Fruit fly (Drosophila melanogaster) whole organism, embryonic: Measurements from ENCODE around the gene CG11279.

ENCODE experiments used
- Abd-B ChIP-seq: fragments of 200-800 bp; sonication (Bioruptor generic); optimal IDR thresholded peaks from 2 replicates; lab custom pipeline; 2018; ENCODE audit warnings: missing biosample characterization, mild to moderate bottlenecking, missing genetic modification characterization, moderate library complexity
- Asciz ChIP-seq: fragments of 200-800 bp; sonication (Bioruptor generic); optimal IDR thresholded peaks from 2 replicates; lab custom pipeline; 2017; ENCODE audit warnings: missing biosample characterization, mild to moderate bottlenecking, missing genetic modification characterization, missing genetic modification reagents
- B-H1 ChIP-seq: fragments of 200-800 bp; sonication (Bioruptor generic); IDR thresholded peaks from 3 replicates; pipeline ENCODE4 v1.3.6; 2022; ENCODE audit warnings: missing biosample characterization, missing genetic modification characterization
- CG10959 ChIP-seq: fragments of 200-800 bp; sonication (Bioruptor generic); IDR thresholded peaks from 2 replicates; pipeline ENCODE4 v1.3.6; 2022; ENCODE audit warnings: missing biosample characterization, missing genetic modification characterization
- CG11085 ChIP-seq: fragments of 200-800 bp; sonication (Bioruptor generic); IDR thresholded peaks from 2 replicates; pipeline ENCODE4 v1.3.6; 2022; ENCODE audit warnings: missing biosample characterization, missing genetic modification characterization
- CG12104 ChIP-seq: fragments of 200-800 bp; sonication (Bioruptor generic); optimal IDR thresholded peaks from 3 replicates; lab custom pipeline; 2016; ENCODE audit warnings: missing biosample characterization, missing genetic modification characterization
- CG12155 ChIP-seq: fragments of 200-800 bp; sonication (Bioruptor generic); optimal IDR thresholded peaks from 3 replicates; lab custom pipeline; 2016; ENCODE audit warnings: missing biosample characterization, missing genetic modification characterization
- CG12942 ChIP-seq: fragments of 200-800 bp; sonication (Bioruptor generic); optimal IDR thresholded peaks from 3 replicates; lab custom pipeline; 2016; ENCODE audit warnings: missing biosample characterization, missing genetic modification characterization
- CG13123 ChIP-seq: fragments of 200-800 bp; sonication (Bioruptor generic); optimal IDR thresholded peaks from 2 replicates; lab custom pipeline; 2016; ENCODE audit warnings: missing biosample characterization, missing genetic modification characterization
- CG13624 ChIP-seq: fragments of 200-800 bp; sonication (Bioruptor generic); optimal IDR thresholded peaks from 2 replicates; lab custom pipeline; 2016; ENCODE audit warnings: missing biosample characterization, missing genetic modification characterization
- CG1602 ChIP-seq: fragments of 200-800 bp; sonication (Bioruptor generic); optimal IDR thresholded peaks from 3 replicates; lab custom pipeline; 2016; ENCODE audit warnings: missing biosample characterization, missing genetic modification characterization
- CG17802 ChIP-seq: fragments of 200-800 bp; sonication (Bioruptor generic); optimal IDR thresholded peaks from 2 replicates; lab custom pipeline; 2018; ENCODE audit warnings: missing biosample characterization, mild to moderate bottlenecking, missing genetic modification characterization, moderate library complexity
- CG2116 ChIP-seq: fragments of 200-800 bp; sonication (Bioruptor generic); optimal IDR thresholded peaks from 3 replicates; lab custom pipeline; 2018; ENCODE audit warnings: missing biosample characterization, mild to moderate bottlenecking, missing genetic modification characterization
- CG3065 ChIP-seq: fragments of 200-800 bp; sonication (Bioruptor generic); optimal IDR thresholded peaks from 2 replicates; lab custom pipeline; 2016; ENCODE audit warnings: missing biosample characterization, missing genetic modification characterization
- CG4404 ChIP-seq: fragments of 200-800 bp; sonication (Bioruptor generic); IDR thresholded peaks from 2 replicates; pipeline ENCODE4 v1.3.6; 2022; ENCODE audit warnings: missing biosample characterization, missing genetic modification characterization
- CG6813 ChIP-seq: fragments of 200-800 bp; sonication (Bioruptor generic); optimal IDR thresholded peaks from 2 replicates; lab custom pipeline; 2017; ENCODE audit warnings: missing biosample characterization, missing genetic modification characterization, mild to moderate bottlenecking, moderate library complexity, missing genetic modification reagents
- CG9437 ChIP-seq: fragments of 200-800 bp; sonication (Bioruptor generic); optimal IDR thresholded peaks from 2 replicates; lab custom pipeline; 2018; ENCODE audit warnings: missing biosample characterization, mild to moderate bottlenecking, missing genetic modification characterization
- CG9876 ChIP-seq: fragments of 200-800 bp; sonication (Bioruptor generic); optimal IDR thresholded peaks from 2 replicates; lab custom pipeline; 2016; ENCODE audit warnings: missing biosample characterization, missing genetic modification characterization
- Dad ChIP-seq: fragments of 200-800 bp; sonication (Bioruptor generic); optimal IDR thresholded peaks from 3 replicates; lab custom pipeline; 2016; ENCODE audit warnings: missing biosample characterization, missing genetic modification characterization
- Gsc ChIP-seq: fragments of 200-800 bp; sonication (Bioruptor generic); IDR thresholded peaks from 2 replicates; pipeline ENCODE4 v1.3.6; 2022; ENCODE audit warnings: missing biosample characterization, missing genetic modification characterization
- H15 ChIP-seq: fragments of 200-800 bp; sonication (Bioruptor generic); IDR thresholded peaks from 3 replicates; pipeline ENCODE4 v1.3.6; 2022; ENCODE audit warnings: missing biosample characterization, missing genetic modification characterization
- Hr78 ChIP-seq, 2 experiments: fragments of 200-800 bp in 1 of 2; fragments of >200 bp in 1 of 2; sonication (Bioruptor generic) in 1 of 2; optimal IDR thresholded peaks; 2 replicates each; lab custom pipeline; 2017 to 2019; ENCODE audit warnings: missing biosample characterization in 2 of 2, missing genetic modification characterization in 2 of 2, mild to moderate bottlenecking in 1 of 2, moderate library complexity in 1 of 2
- Hsf ChIP-seq: fragments of 200-800 bp; sonication (Bioruptor generic); optimal IDR thresholded peaks from 3 replicates; lab custom pipeline; 2016; ENCODE audit warnings: missing biosample characterization, missing genetic modification characterization
- Mrtf ChIP-seq: fragments of 200-800 bp; sonication (Bioruptor generic); IDR thresholded peaks from 3 replicates; pipeline ENCODE4 v1.3.6; 2022; ENCODE audit warnings: missing biosample characterization, missing genetic modification characterization
- NC2α ChIP-seq: fragments of 200-800 bp; sonication (Bioruptor generic); optimal IDR thresholded peaks from 2 replicates; lab custom pipeline; 2016; ENCODE audit warnings: missing biosample characterization, missing genetic modification characterization
- Neu2 ChIP-seq: fragments of 200-800 bp; sonication (Bioruptor generic); optimal IDR thresholded peaks from 3 replicates; lab custom pipeline; 2016; ENCODE audit warnings: missing biosample characterization, missing genetic modification characterization, borderline replicate concordance
- Taf1 ChIP-seq: fragments of 200-800 bp; sonication (Bioruptor generic); IDR thresholded peaks from 2 replicates; pipeline ENCODE4 v1.3.6; 2022; ENCODE audit warnings: missing biosample characterization, missing genetic modification characterization
- Trl ChIP-seq, 3 experiments: fragments of >200 bp in 2 of 3; fragments of 200-800 bp in 1 of 3; sonication (Bioruptor generic) in 1 of 3; optimal IDR thresholded peaks; 2 replicates in 1 of 3; 3 replicates in 2 of 3; lab custom pipeline; 2016 to 2017; ENCODE audit warnings: missing biosample characterization in 1 of 3, missing genetic modification characterization in 1 of 3
- bigmax ChIP-seq: fragments of 200-800 bp; sonication (Bioruptor generic); optimal IDR thresholded peaks from 2 replicates; lab custom pipeline; 2018; ENCODE audit warnings: missing biosample characterization, mild to moderate bottlenecking, missing genetic modification characterization
- cad ChIP-seq: fragments of >200 bp; optimal IDR thresholded peaks from 2 replicates; lab custom pipeline; 2017; ENCODE audit warnings: missing biosample characterization, missing genetic modification characterization
- crp ChIP-seq, 2 experiments: fragments of 200-800 bp; sonication (Bioruptor generic); optimal IDR thresholded peaks; 2 replicates in 1 of 2; 3 replicates in 1 of 2; lab custom pipeline; 2017; ENCODE audit warnings: missing biosample characterization in 2 of 2, missing genetic modification characterization in 2 of 2, mild to moderate bottlenecking in 1 of 2, moderate library complexity in 1 of 2
- esg ChIP-seq: fragments of 200-800 bp; sonication (Bioruptor generic); conservative IDR thresholded peaks from 2 replicates; pipeline ENCODE4 v1.3.6; 2022; ENCODE audit warnings: missing biosample characterization, missing genetic modification characterization
- eve ChIP-seq, 2 experiments: fragments of >200 bp; optimal IDR thresholded peaks; 2 replicates each; lab custom pipeline; 2017; ENCODE audit warnings: missing biosample characterization in 2 of 2, missing genetic modification characterization in 2 of 2
- ewg ChIP-seq: fragments of 200-800 bp; sonication (Bioruptor generic); optimal IDR thresholded peaks from 3 replicates; lab custom pipeline; 2017; ENCODE audit warnings: mild to moderate bottlenecking, missing biosample characterization, missing genetic modification reagents, missing genetic modification characterization
- gcm2 ChIP-seq: fragments of 200-800 bp; sonication (Bioruptor generic); optimal IDR thresholded peaks from 2 replicates; lab custom pipeline; 2016; ENCODE audit warnings: missing biosample characterization, missing genetic modification characterization
- gsb ChIP-seq: fragments of 200-800 bp; sonication (Bioruptor generic); IDR thresholded peaks from 2 replicates; pipeline ENCODE4 v1.3.6; 2022; ENCODE audit warnings: missing biosample characterization, missing genetic modification characterization
- hkb ChIP-seq, 2 experiments: fragments of 200-800 bp in 1 of 2; fragments of >200 bp in 1 of 2; sonication (Bioruptor generic) in 1 of 2; IDR thresholded peaks in 1 of 2; optimal IDR thresholded peaks in 1 of 2; 2 replicates each; pipeline versions ENCODE4 v1.3.6 to Lab custom; 2017 to 2022; ENCODE audit warnings: missing biosample characterization in 1 of 2, missing genetic modification characterization in 1 of 2
- lmd ChIP-seq: fragments of 200-800 bp; sonication (Bioruptor generic); IDR thresholded peaks from 2 replicates; pipeline ENCODE4 v1.3.6; 2022; ENCODE audit warnings: missing biosample characterization, missing genetic modification characterization
- nmo ChIP-seq: fragments of 200-800 bp; sonication (Bioruptor generic); optimal IDR thresholded peaks from 2 replicates; lab custom pipeline; 2018; ENCODE audit warnings: missing biosample characterization, mild to moderate bottlenecking, missing genetic modification characterization, moderate library complexity
- odd ChIP-seq: fragments of 200-800 bp; sonication (Bioruptor generic); optimal IDR thresholded peaks from 2 replicates; lab custom pipeline; 2017; ENCODE audit warnings: missing biosample characterization, mild to moderate bottlenecking, missing genetic modification characterization
- p53 ChIP-seq: fragments of 200-800 bp; sonication (Bioruptor generic); optimal IDR thresholded peaks from 2 replicates; lab custom pipeline; 2016; ENCODE audit warnings: missing biosample characterization, missing genetic modification characterization
- pb ChIP-seq: fragments of 200-800 bp; sonication (Bioruptor generic); optimal IDR thresholded peaks from 3 replicates; lab custom pipeline; 2016; ENCODE audit warnings: missing biosample characterization, missing genetic modification characterization
- run ChIP-seq: fragments of 200-800 bp; sonication (Bioruptor generic); optimal IDR thresholded peaks from 3 replicates; lab custom pipeline; 2018; ENCODE audit warnings: missing biosample characterization, mild to moderate bottlenecking, missing genetic modification characterization
- salm ChIP-seq: fragments of 200-800 bp; sonication (Bioruptor generic); optimal IDR thresholded peaks from 2 replicates; lab custom pipeline; 2018; ENCODE audit warnings: missing biosample characterization, mild to moderate bottlenecking, missing genetic modification characterization
- scrt ChIP-seq: fragments of 200-800 bp; sonication (Bioruptor generic); optimal IDR thresholded peaks from 2 replicates; lab custom pipeline; 2018; ENCODE audit warnings: missing biosample characterization, mild to moderate bottlenecking, missing genetic modification characterization, moderate library complexity
- sens ChIP-seq: fragments of 200-800 bp; sonication (Bioruptor generic); peaks from one replicate; lab custom pipeline; 2016; ENCODE audit warnings: missing biosample characterization, missing genetic modification characterization
- sim ChIP-seq: fragments of 200-800 bp; sonication (Bioruptor generic); IDR thresholded peaks from 2 replicates; pipeline ENCODE4 v1.3.6; 2022; ENCODE audit warnings: missing biosample characterization, missing genetic modification characterization
- tgo ChIP-seq: fragments of 200-800 bp; sonication (Bioruptor generic); IDR thresholded peaks from 3 replicates; pipeline ENCODE4 v1.3.6; 2022; ENCODE audit warnings: missing biosample characterization, missing genetic modification characterization
- tup ChIP-seq: fragments of 200-800 bp; sonication (Bioruptor generic); optimal IDR thresholded peaks from 2 replicates; lab custom pipeline; 2016; ENCODE audit warnings: missing biosample characterization, mild to moderate bottlenecking, missing genetic modification characterization, moderate library complexity
- unpg ChIP-seq: fragments of 200-800 bp; sonication (Bioruptor generic); optimal IDR thresholded peaks from 3 replicates; lab custom pipeline; 2018; ENCODE audit warnings: missing biosample characterization, mild to moderate bottlenecking, missing genetic modification characterization, moderate library complexity

The CG11279 gene

DNA sequence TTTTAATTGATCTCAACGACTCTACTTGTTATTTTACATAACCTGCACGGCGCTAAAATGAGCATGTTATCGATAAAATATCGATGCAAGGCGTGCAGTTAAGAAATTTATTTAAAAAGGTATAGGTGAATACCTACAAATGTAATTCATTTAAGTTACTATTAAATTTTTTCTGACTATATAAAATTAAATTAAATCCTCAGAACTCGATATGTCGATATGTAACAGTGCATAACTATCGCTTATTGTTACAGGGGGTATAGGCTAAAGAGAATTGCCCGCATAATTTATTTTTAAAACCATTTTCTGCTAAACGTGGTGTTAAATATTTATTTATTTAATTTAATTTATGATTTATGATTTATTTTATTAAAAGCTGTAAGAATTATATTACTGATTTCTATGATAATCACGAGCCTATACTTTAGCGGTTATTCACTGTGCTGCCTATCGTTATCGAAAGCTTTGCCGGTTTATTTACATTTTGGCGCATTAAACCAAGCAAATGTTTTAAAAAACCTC is 28.9 kb upstream of the CG11279 start, which contains the start of the genes mRpL20 and Icmt (continued):
- TF ChIP-seq CG11085 (GFP tag; lab: Robert Waterston, UW), result peak; percentile 94
- no peak for TF ChIP-seq cad (GFP tag; lab: Kevin White, UChicago)
- TF ChIP-seq p53 (GFP tag; lab: Kevin White, UChicago), result no peak
- peak; percentile 93 for TF ChIP-seq run
- TF ChIP-seq Hr78 (GFP tag; optimal IDR thresholded peaks at IDR 0.05; lab: Kevin White, UChicago), result peak in 1 of 2 experiments; percentile 60
- peak; percentile 80 for TF ChIP-seq CG13123 (GFP tag; lab: Kevin White, UChicago)
- TF ChIP-seq esg (GFP tag; lab: Robert Waterston, UW), result peak; percentile 89
- TF ChIP-seq CG10959, result peak; percentile 78
- TF ChIP-seq crp (GFP tag; optimal IDR thresholded peaks at IDR 0.05; lab: Kevin White, UChicago), result peak in 1 of 2 experiments; percentile 54
- TF ChIP-seq Abd-B (GFP tag; lab: Kevin White, UChicago), result peak; percentile 93
- peak; percentile 94 for TF ChIP-seq gsb (GFP tag; lab: Robert Waterston, UW)
- peak; percentile 62 for TF ChIP-seq gcm2 (GFP tag; lab: Kevin White, UChicago)
- TF ChIP-seq eve (GFP tag; optimal IDR thresholded peaks at IDR 0.05; lab: Kevin White, UChicago), result peak in 1 of 2 experiments; percentile 35
- TF ChIP-seq Asciz (GFP tag; lab: Kevin White, UChicago), result peak; percentile 79
- peak; percentile 94 for TF ChIP-seq sens (GFP tag; lab: Kevin White, UChicago)
- TF ChIP-seq CG17802 (tag; lab: Kevin White, UChicago), result peak; percentile 28
- TF ChIP-seq hkb (optimal IDR thresholded peaks at IDR 0.05; lab: Kevin White, UChicago), result no peak
- peak; percentile 96 for TF ChIP-seq hkb (GFP tag; IDR thresholded peaks at IDR 0.05; lab: Robert Waterston, UW)
- peak; percentile 88 for TF ChIP-seq CG9437
- TF ChIP-seq nmo, result peak; percentile 96
- TF ChIP-seq Mrtf (GFP tag; lab: Robert Waterston, UW), result peak; percentile 96
- peak; percentile 90 for TF ChIP-seq B-H1 (GFP tag; lab: Robert Waterston, UW)
- peak; percentile 89 for TF ChIP-seq CG4404 (GFP tag; lab: Robert Waterston, UW)
- TF ChIP-seq Taf1 (GFP tag; lab: Robert Waterston, UW), result peak; percentile 93
- peak; percentile 78 for TF ChIP-seq odd (GFP tag; lab: Kevin White, UChicago)
- TF ChIP-seq CG1602, result peak; percentile 92
- TF ChIP-seq Dad (GFP tag; lab: Kevin White, UChicago), result no peak
- TF ChIP-seq H15 (GFP tag; lab: Robert Waterston, UW), result peak; percentile 96
- TF ChIP-seq sim (GFP tag; lab: Robert Waterston, UW), result peak; percentile 84
- peak; percentile 98 for TF ChIP-seq unpg (GFP tag; lab: Kevin White, UChicago)
- TF ChIP-seq CG2116 (GFP tag; lab: Kevin White, UChicago), result peak; percentile 83
- peak; percentile 88 for TF ChIP-seq CG12942 (GFP tag; lab: Kevin White, UChicago)
- TF ChIP-seq ewg (GFP tag; lab: Kevin White, UChicago), result peak; percentile 83
- TF ChIP-seq CG6813 (GFP tag; lab: Kevin White, UChicago), result peak; percentile 61
- peak; percentile 92 for TF ChIP-seq salm (tag; lab: Kevin White, UChicago)
- peak; percentile 72 for TF ChIP-seq Hsf (GFP tag; lab: Kevin White, UChicago)
- TF ChIP-seq Gsc, result peak; percentile 89
- TF ChIP-seq tup, result peak; percentile 67
- no peak for TF ChIP-seq CG9876 (GFP tag; lab: Kevin White, UChicago)
- peak; percentile 51 for TF ChIP-seq scrt (GFP tag; lab: Kevin White, UChicago)
- TF ChIP-seq CG12104 (GFP tag; lab: Kevin White, UChicago), result peak; percentile 72
- no peak for TF ChIP-seq Trl (optimal IDR thresholded peaks at IDR 0.05; lab: Kevin White, UChicago)
- peak; percentile 57 for TF ChIP-seq Trl (GFP tag; optimal IDR thresholded peaks at IDR 0.05; lab: Kevin White, UChicago)
- TF ChIP-seq CG3065 (GFP tag; lab: Kevin White, UChicago), result peak; percentile 64
- peak; percentile 33 for TF ChIP-seq CG13624 (GFP tag; lab: Kevin White, UChicago)
- no peak for TF ChIP-seq Neu2 (GFP tag; lab: Kevin White, UChicago)
- peak; percentile 98 for TF ChIP-seq tgo (GFP tag; lab: Robert Waterston, UW)
- TF ChIP-seq lmd (GFP tag; lab: Robert Waterston, UW), result peak; percentile 98
- TF ChIP-seq pb (GFP tag; lab: Kevin White, UChicago), result no peak
- TF ChIP-seq CG12155 (GFP tag; lab: Kevin White, UChicago), result peak; percentile 89
- peak; percentile 77 for TF ChIP-seq bigmax
- TF ChIP-seq NC2α (GFP tag; lab: Kevin White, UChicago), result no peak
